Worm (Caenorhabditis elegans) whole organism, L3 larva: Measurements from ENCODE around the gene riok-3.

Experiments
- egl-27 ChIP-seq: sonication (generic microtip); optimal IDR thresholded peaks from 4 replicates; lab custom pipeline; 2017; ENCODE audit warnings: missing biosample characterization, missing genetic modification reagents, missing genetic modification characterization
- mdl-1 ChIP-seq: fragments of 150-350 bp; optimal IDR thresholded peaks from 2 replicates; lab custom pipeline; 2014; ENCODE audit warnings: missing biosample characterization, missing genetic modification characterization
- nhr-11 ChIP-seq: fragments of 150-350 bp; optimal IDR thresholded peaks from 2 replicates; lab custom pipeline; 2014; ENCODE audit warnings: missing biosample characterization, missing genetic modification characterization
- nhr-28 ChIP-seq: fragments of 150-350 bp; optimal IDR thresholded peaks from 2 replicates; lab custom pipeline; 2014; ENCODE audit warnings: missing biosample characterization, missing genetic modification characterization
- nhr-67 ChIP-seq: fragments of 150-350 bp; optimal IDR thresholded peaks from 2 replicates; lab custom pipeline; 2014; ENCODE audit warnings: missing biosample characterization, missing genetic modification characterization
- nhr-76 ChIP-seq: fragments of 150-350 bp; sonication (generic microtip); optimal IDR thresholded peaks from 5 replicates; lab custom pipeline; 2014; ENCODE audit warnings: missing biosample characterization, missing genetic modification characterization
- skn-1 ChIP-seq: fragments of 150-350 bp; optimal IDR thresholded peaks from 2 replicates; lab custom pipeline; 2014; ENCODE audit warnings: missing biosample characterization, missing genetic modification characterization
- unc-62 ChIP-seq: fragments of 150-350 bp; sonication (generic microtip); optimal IDR thresholded peaks from 4 replicates; lab custom pipeline; 2014; ENCODE audit warnings: missing biosample characterization, missing genetic modification reagents, missing genetic modification characterization
- ztf-11 ChIP-seq: fragments of 150-350 bp; optimal IDR thresholded peaks from 2 replicates; lab custom pipeline; 2014; ENCODE audit warnings: missing biosample characterization, missing genetic modification characterization

DNA sequence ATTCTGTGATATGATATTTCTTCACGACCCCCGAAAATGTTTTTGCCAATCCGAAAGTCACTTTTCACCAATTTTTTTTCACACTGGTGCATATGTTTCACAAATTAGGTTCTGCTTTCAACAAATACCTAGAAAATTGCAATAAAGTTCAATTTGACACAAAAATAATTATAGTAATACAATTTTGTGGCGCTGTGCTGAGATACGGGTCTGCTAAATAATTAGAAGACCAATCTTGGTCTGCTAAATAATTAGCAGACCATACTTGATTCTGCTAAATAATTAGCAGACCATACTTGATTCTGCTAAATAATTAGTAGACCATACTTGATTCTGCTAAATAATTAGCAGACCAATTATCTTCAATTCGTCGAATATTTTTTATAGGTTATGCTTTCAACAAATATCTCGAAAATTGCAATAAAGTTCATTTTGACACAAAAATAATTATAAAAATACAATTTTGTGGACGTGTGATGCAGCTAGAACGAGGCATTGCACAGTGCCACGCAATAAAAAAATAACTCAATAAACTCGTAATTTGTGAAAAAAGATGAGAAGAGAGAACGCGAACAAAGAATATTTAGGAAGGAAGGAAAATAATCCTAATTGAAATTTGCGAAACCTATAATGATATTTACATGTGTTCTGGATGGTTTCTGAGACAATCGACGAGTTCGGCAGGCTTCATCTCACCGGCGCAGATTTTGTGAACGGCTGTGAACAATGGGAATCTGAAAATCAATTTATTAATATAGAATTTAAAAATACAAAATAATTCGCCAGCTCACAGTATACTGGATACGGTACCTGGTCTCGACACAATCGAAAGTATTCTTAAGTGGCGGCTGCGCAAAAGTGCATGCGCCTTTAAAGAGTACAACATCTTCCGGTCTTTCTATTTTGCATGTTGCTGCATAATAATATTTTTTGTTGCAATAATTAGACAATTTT, 49.1 kb upstream of the riok-3 start:
- TF ChIP-seq nhr-67 (tag; lab: Kevin White, UChicago) (no peak), nhr-76 (tag; lab: Kevin White, UChicago) (no peak), nhr-28 (tag; lab: Kevin White, UChicago) (no peak), ztf-11 (tag; lab: Kevin White, UChicago) (no peak), unc-62 (no peak), nhr-11 (no peak), mdl-1 (no peak), skn-1 (tag; lab: Kevin White, UChicago) (no peak), egl-27 (tag; lab: Kevin White, UChicago) (no peak)
